Fruit fly (Drosophila melanogaster): ENCODE data around the gene mei-41.

The mei-41 gene

dm6 chrX:16358670-16359320 is 32.7 kb upstream of the mei-41 start, which contains the start of the genes U2af50 and PIG-Q (continued):
- TF ChIP-seq CG17361 (GFP tag; IDR thresholded peaks at IDR 0.05), result peak; percentile 97
- peak; percentile 82; the same call in 1 of the 2 replicates for TF ChIP-seq gsb (GFP tag; IDR thresholded peaks at IDR 0.05)
- peak; percentile 91; the same call in 1 of the 2 replicates for TF ChIP-seq al (GFP tag; IDR thresholded peaks at IDR 0.05)
- peak; percentile 84 for TF ChIP-seq CG3065 (GFP tag; optimal IDR thresholded peaks at IDR 0.05)
- peak; percentile 52; the same call in 1 of the 2 replicates for TF ChIP-seq amos (GFP tag; IDR thresholded peaks at IDR 0.05; ENCODE audit: partially characterized antibody)
- TF ChIP-seq CG15696 (tag; optimal IDR thresholded peaks at IDR 0.05), result peak; percentile 92
- no peak for TF ChIP-seq Hr39 (optimal IDR thresholded peaks at IDR 0.05)
- no peak for TF ChIP-seq ash1 (GFP tag; optimal IDR thresholded peaks at IDR 0.05)
- TF ChIP-seq Atf-2 (GFP tag; optimal IDR thresholded peaks at IDR 0.05), result peak; percentile 41
- peak; percentile 76 for TF ChIP-seq CG17802 (tag; optimal IDR thresholded peaks at IDR 0.05)
- no peak for TF ChIP-seq Dip2 (GFP tag; IDR thresholded peaks at IDR 0.05)
- peak; percentile 68 for TF ChIP-seq CG17912 (GFP tag; optimal IDR thresholded peaks at IDR 0.05)
- peak; percentile 74 for TF ChIP-seq CG6683 (GFP tag; optimal IDR thresholded peaks at IDR 0.05)
- no peak; the same call in 3 of the 4 replicates for TF ChIP-seq Dll (GFP tag; IDR thresholded peaks at IDR 0.05; ENCODE audit: partially characterized antibody)
- TF ChIP-seq dpn (GFP tag; optimal IDR thresholded peaks at IDR 0.05), result peak; percentile 59 to 91
- peak; percentile 66 for TF ChIP-seq ab (GFP tag; optimal IDR thresholded peaks at IDR 0.05)
- peak; percentile 45 for TF ChIP-seq Dad (GFP tag; optimal IDR thresholded peaks at IDR 0.05)
- peak; percentile 95 for TF ChIP-seq zen (tag; optimal IDR thresholded peaks at IDR 0.05)
- no peak for TF ChIP-seq Jarid2 (GFP tag; optimal IDR thresholded peaks at IDR 0.05)
- TF ChIP-seq bbx (GFP tag; IDR thresholded peaks at IDR 0.05; ENCODE audit: partially characterized antibody), result no peak
- peak; percentile 43 for TF ChIP-seq CG1647 (GFP tag; optimal IDR thresholded peaks at IDR 0.05)
- peak; percentile 54 for TF ChIP-seq pho (GFP tag; optimal IDR thresholded peaks at IDR 0.05)
- TF ChIP-seq Sox100B (GFP tag; optimal IDR thresholded peaks at IDR 0.05), result peak; percentile 90
- peak; percentile 50; the same call in 1 of the 2 replicates for TF ChIP-seq dati (GFP tag; IDR thresholded peaks at IDR 0.05)
- peak; percentile 91 for TF ChIP-seq CG14441 (GFP tag; IDR thresholded peaks at IDR 0.05)
- TF ChIP-seq CG10147 (GFP tag; optimal IDR thresholded peaks at IDR 0.05), result peak; percentile 88
- TF ChIP-seq aop (GFP tag; IDR thresholded peaks at IDR 0.05), result no peak
- TF ChIP-seq CG1529 (GFP tag; optimal IDR thresholded peaks at IDR 0.05), result peak; percentile 83
- peak; percentile 90 for TF ChIP-seq Asciz (GFP tag; optimal IDR thresholded peaks at IDR 0.05)
- TF ChIP-seq bigmax (GFP tag; optimal IDR thresholded peaks at IDR 0.05), result peak; percentile 15
- TF ChIP-seq maf-S (GFP tag; optimal IDR thresholded peaks at IDR 0.05), result peak; percentile 53
- TF ChIP-seq fd3F (GFP tag; optimal IDR thresholded peaks at IDR 0.05), result peak; percentile 93
- TF ChIP-seq Scr (GFP tag; IDR thresholded peaks at IDR 0.05; ENCODE audit: partially characterized antibody), result peak; percentile 57
- TF ChIP-seq CG6654 (GFP tag; optimal IDR thresholded peaks at IDR 0.05), result peak; percentile 79
- peak; percentile 46 for TF ChIP-seq ems (GFP tag; optimal IDR thresholded peaks at IDR 0.05)
- TF ChIP-seq Gsc (GFP tag; IDR thresholded peaks at IDR 0.05), result no peak
- TF ChIP-seq CG7357 (GFP tag; IDR thresholded peaks at IDR 0.05), result peak; percentile 85
- TF ChIP-seq mam (GFP tag; optimal IDR thresholded peaks at IDR 0.05), result peak; percentile 77
- TF ChIP-seq chif (GFP tag; optimal IDR thresholded peaks at IDR 0.05), result peak; percentile 12 to 68
- peak; percentile 78 for TF ChIP-seq psq (GFP tag; optimal IDR thresholded peaks at IDR 0.05)
- TF ChIP-seq slou (GFP tag; optimal IDR thresholded peaks at IDR 0.05), result peak; percentile 71
- peak; percentile 89 for TF ChIP-seq Chrac-16 (GFP tag; optimal IDR thresholded peaks at IDR 0.05)
- TF ChIP-seq CG7372 (GFP tag; IDR thresholded peaks at IDR 0.05), result peak; percentile 91
- TF ChIP-seq CG15479 (GFP tag; optimal IDR thresholded peaks at IDR 0.05), result peak; percentile 27
- peak; percentile 66 for TF ChIP-seq CG9609 (GFP tag; optimal IDR thresholded peaks at IDR 0.05)
- TF ChIP-seq ttk (GFP tag; IDR thresholded peaks at IDR 0.05), result no peak; the same call in 1 of the 2 replicates
- TF ChIP-seq Dek (tag; optimal IDR thresholded peaks at IDR 0.05), result no peak
- TF ChIP-seq CG11695 (GFP tag; IDR thresholded peaks at IDR 0.05), result peak; percentile 90
- TF ChIP-seq cg (GFP tag; optimal IDR thresholded peaks at IDR 0.05), result peak; percentile 77
- TF ChIP-seq bcd (GFP tag; optimal IDR thresholded peaks at IDR 0.05), result peak; percentile 93

All from whole organism, embryonic.